Worm (Caenorhabditis elegans) whole organism, midembryonic: Measurements from ENCODE around the gene F36D3.16.

Experiments
- T22C8.4 ChIP-seq: fragments of 200-800 bp; sonication (Bioruptor generic); IDR thresholded peaks from 2 replicates; pipeline ENCODE4 v1.3.6; 2022; ENCODE audit warnings: missing genetic modification characterization, missing compliant biosample characterization
- flt-1 ChIP-seq: fragments of 200-800 bp; sonication (Bioruptor generic); IDR thresholded peaks from 2 replicates; pipeline ENCODE4 v1.3.6; 2022; ENCODE audit warnings: missing genetic modification characterization, missing compliant biosample characterization
- ref-1 ChIP-seq: fragments of 200-800 bp; sonication (Bioruptor generic); conservative IDR thresholded peaks from 2 replicates; pipeline ENCODE4 v1.3.6; 2022; ENCODE audit warnings: missing genetic modification reagents, missing genetic modification characterization, missing compliant biosample characterization
- tab-1 ChIP-seq: fragments of 200-800 bp; sonication (Bioruptor generic); IDR thresholded peaks from 2 replicates; pipeline ENCODE4 v1.3.6; 2022; ENCODE audit warnings: missing genetic modification characterization, missing compliant biosample characterization

- TF ChIP-seq flt-1 (GFP tag; lab: Robert Waterston, UW), result no peak
- no peak for TF ChIP-seq tab-1 (GFP tag; lab: Robert Waterston, UW)
- no peak for TF ChIP-seq ref-1
- no peak for TF ChIP-seq T22C8.4 (GFP tag; lab: Robert Waterston, UW)
Observed at ce11 chrV:16505828-16506227, 22.1 kb upstream of the F36D3.16 start, which contains the start of gene nhr-54.
